Fruit fly (Drosophila melanogaster) whole organism, prepupa: ENCODE results near the gene Scgalpha.

Source experiments
- Blimp-1 ChIP-seq: fragments of 200-800 bp; sonication (Bioruptor generic); optimal IDR thresholded peaks from 3 replicates; lab custom pipeline; 2017; ENCODE audit warnings: missing biosample characterization, missing genetic modification characterization, mild to moderate bottlenecking, moderate library complexity, missing genetic modification reagents
- CG15336 ChIP-seq: fragments of 200-800 bp; sonication (Bioruptor generic); IDR thresholded peaks from 2 replicates; pipeline ENCODE4 v1.3.6; 2022; ENCODE audit warnings: missing biosample characterization, missing genetic modification characterization
- CG1621 ChIP-seq: fragments of 200-800 bp; sonication (Bioruptor generic); optimal IDR thresholded peaks from 3 replicates; lab custom pipeline; 2018; ENCODE audit warnings: missing biosample characterization, mild to moderate bottlenecking, missing genetic modification characterization
- CG31627 ChIP-seq: fragments of 200-800 bp; sonication (Bioruptor generic); optimal IDR thresholded peaks from 3 replicates; lab custom pipeline; 2016; ENCODE audit warnings: missing biosample characterization, missing genetic modification characterization
- CG32006 ChIP-seq: fragments of 200-800 bp; sonication (Bioruptor generic); optimal IDR thresholded peaks from 3 replicates; lab custom pipeline; 2017; ENCODE audit warnings: missing biosample characterization, mild to moderate bottlenecking, missing genetic modification characterization
- CG34406 ChIP-seq: fragments of 200-800 bp; sonication (Bioruptor generic); optimal IDR thresholded peaks from 3 replicates; lab custom pipeline; 2016; ENCODE audit warnings: missing biosample characterization, missing genetic modification characterization
- CG6792 ChIP-seq: fragments of 200-800 bp; sonication (Bioruptor generic); optimal IDR thresholded peaks from 3 replicates; lab custom pipeline; 2016; ENCODE audit warnings: missing biosample characterization, missing genetic modification characterization
- Eip75B ChIP-seq: fragments of 200-800 bp; sonication (Bioruptor generic); optimal IDR thresholded peaks from 3 replicates; lab custom pipeline; 2016; ENCODE audit warnings: missing biosample characterization, missing genetic modification characterization
- Eip93F ChIP-seq: fragments of 200-800 bp; sonication (Bioruptor generic); optimal IDR thresholded peaks from 2 replicates; lab custom pipeline; 2016; ENCODE audit warnings: missing biosample characterization, mild to moderate bottlenecking, missing genetic modification characterization
- Ets21C ChIP-seq: fragments of 200-800 bp; sonication (Bioruptor generic); optimal IDR thresholded peaks from 3 replicates; lab custom pipeline; 2016; ENCODE audit warnings: missing biosample characterization, missing genetic modification characterization
- Gug ChIP-seq: fragments of 200-800 bp; sonication (Bioruptor generic); IDR thresholded peaks from 2 replicates; pipeline ENCODE4 v1.3.6; 2022; ENCODE audit warnings: missing biosample characterization, missing genetic modification characterization
- Hr39 ChIP-seq: fragments of 200-800 bp; sonication (Bioruptor generic); optimal IDR thresholded peaks from 2 replicates; lab custom pipeline; 2016; ENCODE audit warnings: missing biosample characterization, missing genetic modification characterization
- Sox15 ChIP-seq: fragments of 200-800 bp; sonication (Bioruptor generic); optimal IDR thresholded peaks from 3 replicates; lab custom pipeline; 2016; ENCODE audit warnings: missing biosample characterization, missing genetic modification characterization
- achi ChIP-seq: fragments of 200-800 bp; sonication (Bioruptor generic); optimal IDR thresholded peaks from 3 replicates; lab custom pipeline; 2016; ENCODE audit warnings: missing biosample characterization, missing genetic modification characterization

dm6 chr2L:8351333-8351732, 48.1 kb downstream of the Scgalpha start:
- TF ChIP-seq CG31627 (GFP tag; lab: Kevin White, UChicago) = no peak
- TF ChIP-seq CG6792 = no peak
- no peak for TF ChIP-seq Hr39 (GFP tag; lab: Kevin White, UChicago)
- no peak for TF ChIP-seq Ets21C
- TF ChIP-seq Blimp-1 (GFP tag; lab: Kevin White, UChicago) = no peak
- no peak for TF ChIP-seq achi (GFP tag; lab: Kevin White, UChicago)
- no peak for TF ChIP-seq Eip93F (GFP tag; lab: Kevin White, UChicago)
- TF ChIP-seq CG1621 (tag; lab: Kevin White, UChicago) = no peak
- TF ChIP-seq Sox15 (GFP tag; lab: Kevin White, UChicago) = no peak
- TF ChIP-seq CG32006 (GFP tag; lab: Kevin White, UChicago) = no peak
- no peak for TF ChIP-seq CG34406 (GFP tag; lab: Kevin White, UChicago)
- TF ChIP-seq Gug (GFP tag; lab: Robert Waterston, UW) = no peak
- TF ChIP-seq CG15336 (GFP tag; lab: Robert Waterston, UW) = no peak
- no peak for TF ChIP-seq Eip75B
